Worm (Caenorhabditis elegans) whole organism, young adult: Measurements from ENCODE around the gene F58D2.5.
A peak's percentile ranks its signal among the peaks of the same experiment; 100 is the strongest.

ENCODE experiments used
- B0019.2 ChIP-seq: fragments of 200-800 bp; sonication (Bioruptor generic); conservative IDR thresholded peaks from 2 replicates; pipeline ENCODE4 v1.3.6; 2022; ENCODE audit warnings: missing genetic modification reagents, missing genetic modification characterization, missing compliant biosample characterization
- B0261.1 ChIP-seq: sonication (generic microtip); optimal IDR thresholded peaks from 2 replicates; lab custom pipeline; 2016; ENCODE audit warnings: mild to moderate bottlenecking, missing genetic modification characterization, moderate library complexity, missing compliant biosample characterization
- C06A6.2 ChIP-seq: fragments of 200-800 bp; sonication (Bioruptor generic); conservative IDR thresholded peaks from 2 replicates; pipeline ENCODE4 v1.3.6; 2022; ENCODE audit warnings: missing genetic modification characterization, missing compliant biosample characterization
- D2030.7 ChIP-seq: fragments of 200-800 bp; sonication (Bioruptor generic); IDR thresholded peaks from 2 replicates; pipeline ENCODE4 v1.3.6; 2022; ENCODE audit warnings: missing genetic modification reagents, missing genetic modification characterization, missing compliant biosample characterization
- F10E7.11 ChIP-seq: sonication (generic microtip); optimal IDR thresholded peaks from 2 replicates; lab custom pipeline; 2017; ENCODE audit warnings: mild to moderate bottlenecking, missing genetic modification characterization, moderate library complexity, missing compliant biosample characterization
- F22D6.2 ChIP-seq: sonication (generic microtip); optimal IDR thresholded peaks from 2 replicates; lab custom pipeline; 2016; ENCODE audit warnings: mild to moderate bottlenecking, missing genetic modification characterization, missing compliant biosample characterization
- F37B4.10 ChIP-seq: fragments of 200-800 bp; sonication (Bioruptor generic); IDR thresholded peaks from 2 replicates; pipeline ENCODE4 v1.3.6; 2022; ENCODE audit warnings: missing genetic modification characterization, missing compliant biosample characterization
- F55B11.4 ChIP-seq: sonication (generic microtip); optimal IDR thresholded peaks from 2 replicates; lab custom pipeline; 2016; ENCODE audit warnings: missing compliant biosample characterization, missing genetic modification characterization, borderline replicate concordance; ENCODE audit not compliant: insufficient read depth
- F57A8.1 ChIP-seq: fragments of 200-800 bp; sonication (Bioruptor generic); optimal IDR thresholded peaks from 2 replicates; lab custom pipeline; 2018; ENCODE audit warnings: mild to moderate bottlenecking, missing genetic modification characterization, moderate library complexity, missing compliant biosample characterization
- K12H6.12 ChIP-seq: fragments of 200-800 bp; sonication (Bioruptor generic); optimal IDR thresholded peaks from 2 replicates; lab custom pipeline; 2018; ENCODE audit warnings: mild to moderate bottlenecking, missing genetic modification characterization, missing compliant biosample characterization
- Y67H2A.10 ChIP-seq: fragments of 200-800 bp; sonication (Bioruptor generic); conservative IDR thresholded peaks from 2 replicates; pipeline ENCODE4 v1.3.6; 2022; ENCODE audit warnings: missing genetic modification reagents, missing genetic modification characterization, missing compliant biosample characterization
- akir-1 ChIP-seq: fragments of 200-800 bp; sonication (Bioruptor generic); optimal IDR thresholded peaks from 2 replicates; lab custom pipeline; 2018; ENCODE audit warnings: mild to moderate bottlenecking, missing genetic modification characterization, moderate library complexity, missing compliant biosample characterization
- aptf-2 ChIP-seq: fragments of 200-800 bp; sonication (Bioruptor generic); conservative IDR thresholded peaks from 2 replicates; pipeline ENCODE4 v1.3.6; 2022; ENCODE audit warnings: missing genetic modification reagents, missing genetic modification characterization, missing compliant biosample characterization
- atf-7 ChIP-seq: sonication (generic microtip); optimal IDR thresholded peaks from 2 replicates; lab custom pipeline; 2017; ENCODE audit warnings: mild to moderate bottlenecking, missing genetic modification characterization, missing compliant biosample characterization
- attf-5 ChIP-seq: fragments of 200-800 bp; sonication (Bioruptor generic); optimal IDR thresholded peaks from 2 replicates; lab custom pipeline; 2018; ENCODE audit warnings: mild to moderate bottlenecking, missing genetic modification characterization, missing compliant biosample characterization
- bed-2 ChIP-seq: fragments of 200-800 bp; sonication (Bioruptor generic); IDR thresholded peaks from 2 replicates; pipeline ENCODE4 v1.3.6; 2022; ENCODE audit warnings: missing genetic modification reagents, missing genetic modification characterization, missing compliant biosample characterization
- cebp-1 ChIP-seq, 2 experiments: fragments of 200-800 bp in 1 of 2; sonication (Bioruptor generic) in 1 of 2; sonication (generic microtip) in 1 of 2; IDR thresholded peaks in 1 of 2; optimal IDR thresholded peaks in 1 of 2; 2 replicates each; pipeline versions ENCODE4 v1.3.6 to Lab custom; 2017 to 2022; ENCODE audit warnings: missing compliant biosample characterization in 2 of 2, missing genetic modification characterization in 2 of 2, mild to moderate bottlenecking in 1 of 2, missing genetic modification reagents in 1 of 2, moderate library complexity in 1 of 2
- ceh-40 ChIP-seq: fragments of 200-800 bp; sonication (Bioruptor generic); IDR thresholded peaks from 2 replicates; pipeline ENCODE4 v1.3.6; 2022; ENCODE audit warnings: missing genetic modification characterization, missing compliant biosample characterization
- chd-7 ChIP-seq: sonication (generic microtip); optimal IDR thresholded peaks from 2 replicates; lab custom pipeline; 2016; ENCODE audit warnings: mild to moderate bottlenecking, missing genetic modification characterization, moderate library complexity, missing compliant biosample characterization
- efl-1 ChIP-seq: fragments of 150-350 bp; optimal IDR thresholded peaks from 2 replicates; lab custom pipeline; 2014; ENCODE audit warnings: missing biosample characterization, missing genetic modification reagents, missing genetic modification characterization
- egrh-3 ChIP-seq: fragments of 200-800 bp; sonication (Bioruptor generic); IDR thresholded peaks from 2 replicates; pipeline ENCODE4 v1.3.6; 2022; ENCODE audit warnings: missing genetic modification reagents, missing genetic modification characterization, missing compliant biosample characterization
- ekl-4 ChIP-seq: fragments of 200-800 bp; sonication (Bioruptor generic); IDR thresholded peaks from 2 replicates; pipeline ENCODE4 v1.3.6; 2022; ENCODE audit warnings: missing genetic modification reagents, missing genetic modification characterization, missing compliant biosample characterization
- fkh-3 ChIP-seq: sonication (generic microtip); optimal IDR thresholded peaks from 2 replicates; lab custom pipeline; 2016; ENCODE audit warnings: mild to moderate bottlenecking, missing genetic modification characterization, missing compliant biosample characterization
- him-1 ChIP-seq: sonication (generic microtip); optimal IDR thresholded peaks from 2 replicates; lab custom pipeline; 2016; ENCODE audit warnings: missing genotype, missing genetic modification reagents, missing genetic modification characterization, missing compliant biosample characterization
- hlh-12 ChIP-seq: sonication (generic microtip); optimal IDR thresholded peaks from 2 replicates; lab custom pipeline; 2016; ENCODE audit warnings: missing genetic modification characterization, missing compliant biosample characterization
- hlh-26 ChIP-seq: fragments of 200-800 bp; sonication (Bioruptor generic); conservative IDR thresholded peaks from 2 replicates; pipeline ENCODE4 v1.3.6; 2022; ENCODE audit warnings: missing genetic modification reagents, missing genetic modification characterization, missing compliant biosample characterization
- hrde-1 ChIP-seq: sonication (generic microtip); optimal IDR thresholded peaks from 2 replicates; lab custom pipeline; 2016; ENCODE audit warnings: missing genetic modification characterization, mild to moderate bottlenecking, missing compliant biosample characterization, moderate library complexity, missing genotype, missing genetic modification reagents, borderline replicate concordance
- let-526 ChIP-seq: fragments of 200-800 bp; sonication (Bioruptor generic); IDR thresholded peaks from 2 replicates; pipeline ENCODE4 v1.3.6; 2022; ENCODE audit warnings: missing genetic modification reagents, missing genetic modification characterization, missing compliant biosample characterization
- mcd-1 ChIP-seq: fragments of 200-800 bp; sonication (Bioruptor generic); IDR thresholded peaks from 2 replicates; pipeline ENCODE4 v1.3.6; 2022; ENCODE audit warnings: missing genetic modification reagents, missing genetic modification characterization, missing compliant biosample characterization
- mes-4 ChIP-seq: sonication (generic microtip); optimal IDR thresholded peaks from 2 replicates; lab custom pipeline; 2016; ENCODE audit warnings: missing genotype, missing genetic modification characterization, missing compliant biosample characterization
- nfya-2 ChIP-seq: fragments of 200-800 bp; sonication (Bioruptor generic); IDR thresholded peaks from 2 replicates; pipeline ENCODE4 v1.3.6; 2022; ENCODE audit warnings: missing genetic modification reagents, missing genetic modification characterization, missing compliant biosample characterization
- nhr-120 ChIP-seq: fragments of 200-800 bp; sonication (Bioruptor generic); IDR thresholded peaks from 2 replicates; pipeline ENCODE4 v1.3.6; 2022; ENCODE audit warnings: missing genetic modification characterization, missing compliant biosample characterization
- rcor-1 ChIP-seq: fragments of 200-800 bp; sonication (Bioruptor generic); IDR thresholded peaks from 2 replicates; pipeline ENCODE4 v1.3.6; 2022; ENCODE audit warnings: missing genetic modification reagents, missing genetic modification characterization, missing compliant biosample characterization
- repo-1 ChIP-seq: sonication (generic microtip); optimal IDR thresholded peaks from 2 replicates; lab custom pipeline; 2017; ENCODE audit warnings: mild to moderate bottlenecking, missing genetic modification characterization, missing compliant biosample characterization
- rpc-1 ChIP-seq, 2 experiments: fragments of 150-350 bp in 1 of 2; sonication (generic microtip) in 1 of 2; optimal IDR thresholded peaks; 2 replicates each; lab custom pipeline; 2014 to 2018; ENCODE audit warnings: missing biosample characterization in 1 of 2, missing genetic modification characterization in 1 of 2, missing genetic modification reagents in 1 of 2, missing genotype in 1 of 2
- tlf-1 ChIP-seq: fragments of 200-800 bp; sonication (Bioruptor generic); optimal IDR thresholded peaks from 2 replicates; lab custom pipeline; 2018; ENCODE audit warnings: mild to moderate bottlenecking, missing genetic modification characterization, missing compliant biosample characterization
- unc-62 ChIP-seq: fragments of 150-350 bp; optimal IDR thresholded peaks from 2 replicates; lab custom pipeline; 2014; ENCODE audit warnings: missing biosample characterization, missing genetic modification reagents, missing genetic modification characterization
- ztf-22 ChIP-seq: fragments of 200-800 bp; sonication (Bioruptor generic); optimal IDR thresholded peaks from 2 replicates; lab custom pipeline; 2018; ENCODE audit warnings: mild to moderate bottlenecking, missing genetic modification characterization, moderate library complexity, missing compliant biosample characterization
- ztf-25 ChIP-seq: fragments of 200-800 bp; sonication (Bioruptor generic); IDR thresholded peaks from 2 replicates; pipeline ENCODE4 v1.3.6; 2022; ENCODE audit warnings: missing genetic modification reagents, missing genetic modification characterization, missing compliant biosample characterization
- ztf-28 ChIP-seq: fragments of 200-800 bp; sonication (Bioruptor generic); IDR thresholded peaks from 2 replicates; pipeline ENCODE4 v1.3.6; 2022; ENCODE audit warnings: missing genetic modification reagents, missing genetic modification characterization, missing compliant biosample characterization

The F58D2.5 gene

ce11 chrIV:13220594-13220993 is 27.5 kb upstream of the F58D2.5 start:
- TF ChIP-seq D2030.7: no peak
- TF ChIP-seq ztf-25 (GFP tag; lab: Robert Waterston, UW): no peak
- no peak for TF ChIP-seq F57A8.1
- TF ChIP-seq rcor-1 (GFP tag; lab: Robert Waterston, UW): no peak
- no peak for TF ChIP-seq tlf-1 (GFP tag; lab: Kevin White, UChicago)

- TF ChIP-seq efl-1 (GFP tag; lab: Kevin White, UChicago) (no peak), C06A6.2 (GFP tag; lab: Robert Waterston, UW) (no peak), rpc-1 (optimal IDR thresholded peaks at IDR 0.05; lab: Kevin White, UChicago) (no peak), rpc-1 (tag; optimal IDR thresholded peaks at IDR 0.05; lab: Kevin White, UChicago) (no peak), tlf-1 (GFP tag; lab: Kevin White, UChicago) (no peak), aptf-2 (GFP tag; lab: Robert Waterston, UW) (no peak), akir-1 (GFP tag; lab: Kevin White, UChicago) (no peak), let-526 (no peak), ztf-22 (no peak), F22D6.2 (tag; lab: Kevin White, UChicago) (no peak), ceh-40 (GFP tag; lab: Robert Waterston, UW) (no peak), atf-7 (tag; lab: Kevin White, UChicago) (no peak)
These were observed 21.3 kb upstream of the F58D2.5 start, which contains the start of gene cho-1 for ce11 chrIV:13214466-13214865. Gene cho-1 (minus strand): TSS chrIV:13214566.

ce11 chrIV:13209566-13209965 is 16.4 kb upstream of the F58D2.5 start, which contains the start of gene C48D1.9:
Gene C48D1.9 (minus strand): TSS chrIV:13209666.
- no peak for TF ChIP-seq F55B11.4 (tag; lab: Kevin White, UChicago)
- TF ChIP-seq attf-5 (GFP tag; lab: Kevin White, UChicago): no peak
- TF ChIP-seq hrde-1 (tag; lab: Kevin White, UChicago): no peak
- TF ChIP-seq Y67H2A.10: no peak
- no peak for TF ChIP-seq hlh-26 (GFP tag; lab: Robert Waterston, UW)
- no peak for TF ChIP-seq nfya-2 (GFP tag; lab: Robert Waterston, UW)

- TF ChIP-seq efl-1 (GFP tag; lab: Kevin White, UChicago) (peak; percentile 26), mcd-1 (GFP tag; lab: Robert Waterston, UW) (peak; percentile 74), egrh-3 (no peak), hlh-12 (tag; lab: Kevin White, UChicago) (no peak), K12H6.12 (tag; lab: Kevin White, UChicago) (no peak)
These were observed 12.8 kb upstream of the F58D2.5 start for ce11 chrIV:13205891-13206290.

ce11 chrIV:13204037-13204436 is 10.9 kb upstream of the F58D2.5 start, which contains the start of gene ced-3:
Gene ced-3 (minus strand): TSS chrIV:13204137.
- TF ChIP-seq fkh-3 (tag; lab: Kevin White, UChicago) (no peak), ztf-28 (GFP tag; lab: Robert Waterston, UW) (no peak), bed-2 (GFP tag; lab: Robert Waterston, UW) (no peak), F10E7.11 (no peak), chd-7 (no peak), B0261.1 (no peak), B0019.2 (no peak), mes-4 (tag; lab: Kevin White, UChicago) (no peak), cebp-1 (GFP tag; IDR thresholded peaks at IDR 0.05; lab: Robert Waterston, UW) (no peak), cebp-1 (tag; optimal IDR thresholded peaks at IDR 0.05; lab: Kevin White, UChicago) (no peak), F37B4.10 (no peak), unc-62 (GFP tag; lab: Kevin White, UChicago) (no peak), nhr-120 (GFP tag; lab: Robert Waterston, UW) (no peak), rpc-1 (optimal IDR thresholded peaks at IDR 0.05; lab: Kevin White, UChicago) (no peak), rpc-1 (tag; optimal IDR thresholded peaks at IDR 0.05; lab: Kevin White, UChicago) (no peak), ekl-4 (GFP tag; lab: Robert Waterston, UW) (no peak), attf-5 (GFP tag; lab: Kevin White, UChicago) (no peak), him-1 (tag; lab: Kevin White, UChicago) (no peak), repo-1 (tag; lab: Kevin White, UChicago) (no peak)
